Fruit fly (Drosophila melanogaster) whole organism, embryonic: ENCODE measurements around the gene Iyd.
A peak's percentile ranks its signal among the peaks of the same experiment; 100 is the strongest.

ENCODE experiments used
- CG10274 ChIP-seq: fragments of 200-800 bp; sonication (Bioruptor generic); optimal IDR thresholded peaks from 3 replicates; lab custom pipeline; 2017; ENCODE audit warnings: missing biosample characterization, mild to moderate bottlenecking, missing genetic modification characterization
- CG10366 ChIP-seq: fragments of 200-800 bp; sonication (Bioruptor generic); IDR thresholded peaks from 2 replicates; pipeline ENCODE4 v1.3.6; 2022; ENCODE audit warnings: missing biosample characterization, missing genetic modification characterization
- CG12071 ChIP-seq: fragments of 200-800 bp; sonication (Bioruptor generic); optimal IDR thresholded peaks from 3 replicates; lab custom pipeline; 2018; ENCODE audit warnings: missing biosample characterization, mild to moderate bottlenecking, missing genetic modification characterization
- CG12299 ChIP-seq: fragments of 200-800 bp; sonication (Bioruptor generic); optimal IDR thresholded peaks from 2 replicates; lab custom pipeline; 2018; ENCODE audit warnings: missing biosample characterization, mild to moderate bottlenecking, missing genetic modification characterization
- CG14667 ChIP-seq: fragments of 200-800 bp; sonication (Bioruptor generic); IDR thresholded peaks from 2 replicates; pipeline ENCODE4 v1.3.6; 2022; ENCODE audit warnings: missing biosample characterization, missing genetic modification characterization
- CG15601 ChIP-seq: fragments of 200-800 bp; sonication (Bioruptor generic); optimal IDR thresholded peaks from 3 replicates; lab custom pipeline; 2019; ENCODE audit warnings: missing biosample characterization, mild to moderate bottlenecking, missing genetic modification characterization, moderate library complexity
- CG1602 ChIP-seq: fragments of 200-800 bp; sonication (Bioruptor generic); optimal IDR thresholded peaks from 3 replicates; lab custom pipeline; 2016; ENCODE audit warnings: missing biosample characterization, missing genetic modification characterization
- CG17912 ChIP-seq: fragments of 200-800 bp; sonication (Bioruptor generic); optimal IDR thresholded peaks from 2 replicates; lab custom pipeline; 2018; ENCODE audit warnings: missing biosample characterization, mild to moderate bottlenecking, missing genetic modification characterization
- CG2202 ChIP-seq: fragments of 200-800 bp; sonication (Bioruptor generic); optimal IDR thresholded peaks from 2 replicates; lab custom pipeline; 2018; ENCODE audit warnings: missing biosample characterization, mild to moderate bottlenecking, missing genetic modification characterization
- CG34422 ChIP-seq: fragments of 200-800 bp; sonication (Bioruptor generic); IDR thresholded peaks from 3 replicates; pipeline ENCODE4 v1.3.6; 2022; ENCODE audit warnings: missing biosample characterization, missing genetic modification characterization
- CG43689 ChIP-seq: fragments of 200-800 bp; sonication (Bioruptor generic); IDR thresholded peaks from 2 replicates; pipeline ENCODE4 v1.3.6; 2022; ENCODE audit warnings: missing biosample characterization, missing genetic modification characterization
- CG6254 ChIP-seq: fragments of 200-800 bp; sonication (Bioruptor generic); optimal IDR thresholded peaks from 3 replicates; lab custom pipeline; 2017; ENCODE audit warnings: mild to moderate bottlenecking, missing biosample characterization, missing genetic modification reagents, missing genetic modification characterization
- CG8359 ChIP-seq: fragments of 200-800 bp; sonication (Bioruptor generic); optimal IDR thresholded peaks from 2 replicates; lab custom pipeline; 2017; ENCODE audit warnings: missing biosample characterization, mild to moderate bottlenecking, missing genetic modification characterization, borderline replicate concordance
- CG9797 ChIP-seq: fragments of 200-800 bp; sonication (Bioruptor generic); optimal IDR thresholded peaks from 3 replicates; lab custom pipeline; 2018; ENCODE audit warnings: missing biosample characterization, mild to moderate bottlenecking, missing genetic modification characterization
- CG9876 ChIP-seq: fragments of 200-800 bp; sonication (Bioruptor generic); optimal IDR thresholded peaks from 2 replicates; lab custom pipeline; 2016; ENCODE audit warnings: missing biosample characterization, missing genetic modification characterization
- CTCF ChIP-seq: fragments of 200-800 bp; sonication (Bioruptor generic); optimal IDR thresholded peaks from 2 replicates; lab custom pipeline; 2017; ENCODE audit warnings: missing biosample characterization, mild to moderate bottlenecking, missing genetic modification characterization, moderate library complexity
- CrebB ChIP-seq: fragments of 200-800 bp; sonication (Bioruptor generic); optimal IDR thresholded peaks from 3 replicates; lab custom pipeline; 2018; ENCODE audit warnings: missing biosample characterization, mild to moderate bottlenecking, missing genetic modification characterization
- Gsc ChIP-seq: fragments of 200-800 bp; sonication (Bioruptor generic); IDR thresholded peaks from 2 replicates; pipeline ENCODE4 v1.3.6; 2022; ENCODE audit warnings: missing biosample characterization, missing genetic modification characterization
- Hmr ChIP-seq: fragments of 200-800 bp; sonication (Bioruptor generic); optimal IDR thresholded peaks from 3 replicates; lab custom pipeline; 2017; ENCODE audit warnings: mild to moderate bottlenecking, missing biosample characterization, missing genetic modification reagents, missing genetic modification characterization
- Hmx ChIP-seq: fragments of 200-800 bp; sonication (Bioruptor generic); optimal IDR thresholded peaks from 2 replicates; lab custom pipeline; 2016; ENCODE audit warnings: missing biosample characterization, missing genetic modification characterization
- Lhr ChIP-seq: fragments of 200-800 bp; sonication (Bioruptor generic); optimal IDR thresholded peaks from 3 replicates; lab custom pipeline; 2017; ENCODE audit warnings: mild to moderate bottlenecking, missing biosample characterization, missing genetic modification reagents, missing genetic modification characterization
- Lpt ChIP-seq: fragments of >200 bp; optimal IDR thresholded peaks from 2 replicates; lab custom pipeline; 2018; ENCODE audit warnings: missing biosample characterization, missing genetic modification characterization
- Meics ChIP-seq: fragments of 200-800 bp; sonication (Bioruptor generic); optimal IDR thresholded peaks from 2 replicates; lab custom pipeline; 2017; ENCODE audit warnings: missing biosample characterization, mild to moderate bottlenecking, missing genetic modification characterization
- Mrtf ChIP-seq: fragments of 200-800 bp; sonication (Bioruptor generic); IDR thresholded peaks from 3 replicates; pipeline ENCODE4 v1.3.6; 2022; ENCODE audit warnings: missing biosample characterization, missing genetic modification characterization
- Myb ChIP-seq: fragments of 200-800 bp; sonication (Bioruptor generic); optimal IDR thresholded peaks from 2 replicates; lab custom pipeline; 2016; ENCODE audit warnings: missing biosample characterization, missing genetic modification characterization
- NFAT ChIP-seq: fragments of 200-800 bp; sonication (Bioruptor generic); IDR thresholded peaks from 2 replicates; pipeline ENCODE4 v1.3.6; 2022; ENCODE audit warnings: missing biosample characterization, missing genetic modification characterization
- Optix ChIP-seq: fragments of 200-800 bp; sonication (Bioruptor generic); IDR thresholded peaks from 3 replicates; pipeline ENCODE4 v1.3.6; 2022; ENCODE audit warnings: missing biosample characterization, missing genetic modification characterization
- Sry-δ ChIP-seq: fragments of 200-800 bp; sonication (Bioruptor generic); optimal IDR thresholded peaks from 2 replicates; lab custom pipeline; 2016; ENCODE audit warnings: missing biosample characterization, missing genetic modification characterization
- TFAM ChIP-seq: fragments of 200-800 bp; sonication (Bioruptor generic); optimal IDR thresholded peaks from 2 replicates; lab custom pipeline; 2017; ENCODE audit warnings: missing biosample characterization, missing genetic modification characterization, inconsistent platforms
- chif ChIP-seq, 2 experiments: fragments of 200-800 bp; sonication (Bioruptor generic); optimal IDR thresholded peaks; 3 replicates each; lab custom pipeline; 2016; ENCODE audit warnings: missing biosample characterization in 2 of 2, missing genetic modification characterization in 2 of 2
- dysf ChIP-seq: fragments of 200-800 bp; sonication (Bioruptor generic); IDR thresholded peaks from 3 replicates; pipeline ENCODE4 v1.3.6; 2022; ENCODE audit warnings: missing biosample characterization, missing genetic modification characterization
- ems ChIP-seq: fragments of 200-800 bp; sonication (Bioruptor generic); optimal IDR thresholded peaks from 3 replicates; lab custom pipeline; 2016; ENCODE audit warnings: missing biosample characterization, missing genetic modification characterization
- esg ChIP-seq: fragments of 200-800 bp; sonication (Bioruptor generic); conservative IDR thresholded peaks from 2 replicates; pipeline ENCODE4 v1.3.6; 2022; ENCODE audit warnings: missing biosample characterization, missing genetic modification characterization
- fd96Cb ChIP-seq: fragments of 200-800 bp; sonication (Bioruptor generic); optimal IDR thresholded peaks from 2 replicates; lab custom pipeline; 2018; ENCODE audit warnings: missing biosample characterization, mild to moderate bottlenecking, missing genetic modification characterization, moderate library complexity
- fu2 ChIP-seq: fragments of 200-800 bp; sonication (Bioruptor generic); optimal IDR thresholded peaks from 2 replicates; lab custom pipeline; 2016; ENCODE audit warnings: missing biosample characterization, missing genetic modification characterization
- gfzf ChIP-seq: fragments of 200-800 bp; sonication (Bioruptor generic); optimal IDR thresholded peaks from 2 replicates; lab custom pipeline; 2016; ENCODE audit warnings: missing biosample characterization, mild to moderate bottlenecking, missing genetic modification characterization, moderate library complexity
- gsb ChIP-seq: fragments of 200-800 bp; sonication (Bioruptor generic); IDR thresholded peaks from 2 replicates; pipeline ENCODE4 v1.3.6; 2022; ENCODE audit warnings: missing biosample characterization, missing genetic modification characterization
- hb ChIP-seq: fragments of 200-800 bp; sonication (Bioruptor generic); IDR thresholded peaks from 3 replicates; pipeline ENCODE4 v1.3.6; 2022; ENCODE audit warnings: missing biosample characterization, missing genetic modification characterization; ENCODE audit not compliant: partially characterized antibody
- ind ChIP-seq: fragments of 200-800 bp; sonication (Bioruptor generic); optimal IDR thresholded peaks from 3 replicates; lab custom pipeline; 2016; ENCODE audit warnings: missing biosample characterization, missing genetic modification characterization
- jumu ChIP-seq: fragments of 200-800 bp; sonication (Bioruptor generic); optimal IDR thresholded peaks from 3 replicates; lab custom pipeline; 2016; ENCODE audit warnings: missing biosample characterization, missing genetic modification characterization
- lab ChIP-seq: fragments of 200-800 bp; sonication (Bioruptor generic); optimal IDR thresholded peaks from 3 replicates; lab custom pipeline; 2017; ENCODE audit warnings: missing biosample characterization, missing genetic modification characterization, mild to moderate bottlenecking, moderate library complexity, missing genetic modification reagents
- lbe ChIP-seq: fragments of 200-800 bp; sonication (Bioruptor generic); optimal IDR thresholded peaks from 2 replicates; lab custom pipeline; 2016; ENCODE audit warnings: missing biosample characterization, mild to moderate bottlenecking, missing genetic modification characterization
- nerfin-1 ChIP-seq: fragments of 200-800 bp; sonication (Bioruptor generic); optimal IDR thresholded peaks from 3 replicates; lab custom pipeline; 2019; ENCODE audit warnings: missing biosample characterization, mild to moderate bottlenecking, missing genetic modification characterization, moderate library complexity
- pb ChIP-seq: fragments of 200-800 bp; sonication (Bioruptor generic); optimal IDR thresholded peaks from 3 replicates; lab custom pipeline; 2016; ENCODE audit warnings: missing biosample characterization, missing genetic modification characterization
- pfk ChIP-seq: fragments of 200-800 bp; sonication (Bioruptor generic); optimal IDR thresholded peaks from 2 replicates; lab custom pipeline; 2018; ENCODE audit warnings: missing biosample characterization, mild to moderate bottlenecking, missing genetic modification characterization, moderate library complexity
- prd ChIP-seq, 3 experiments: fragments of >200 bp in 2 of 3; fragments of 200-800 bp in 1 of 3; sonication (Bioruptor generic) in 1 of 3; optimal IDR thresholded peaks in 2 of 3; IDR thresholded peaks in 1 of 3; 2 replicates in 2 of 3; 3 replicates in 1 of 3; pipeline versions ENCODE4 v1.3.6 to Lab custom; 2017 to 2022; ENCODE audit warnings: missing biosample characterization in 1 of 3, missing genetic modification characterization in 1 of 3
- schlank ChIP-seq: fragments of 200-800 bp; sonication (Bioruptor generic); optimal IDR thresholded peaks from 2 replicates; lab custom pipeline; 2018; ENCODE audit warnings: missing biosample characterization, mild to moderate bottlenecking, missing genetic modification characterization
- slou ChIP-seq: fragments of 200-800 bp; sonication (Bioruptor generic); optimal IDR thresholded peaks from 3 replicates; lab custom pipeline; 2016; ENCODE audit warnings: missing biosample characterization, missing genetic modification characterization
- sna ChIP-seq: fragments of 200-800 bp; sonication (Bioruptor generic); IDR thresholded peaks from 2 replicates; pipeline ENCODE4 v1.3.6; 2022; ENCODE audit warnings: missing biosample characterization, missing genetic modification characterization; ENCODE audit not compliant: partially characterized antibody
- stc ChIP-seq: fragments of 200-800 bp; sonication (Bioruptor generic); IDR thresholded peaks from 2 replicates; pipeline ENCODE4 v1.3.6; 2022; ENCODE audit warnings: missing biosample characterization, missing genetic modification characterization
- vfl ChIP-seq: fragments of 200-800 bp; sonication (Bioruptor generic); optimal IDR thresholded peaks from 2 replicates; lab custom pipeline; 2016; ENCODE audit warnings: missing biosample characterization, missing genetic modification characterization

Iyd gene

DNA sequence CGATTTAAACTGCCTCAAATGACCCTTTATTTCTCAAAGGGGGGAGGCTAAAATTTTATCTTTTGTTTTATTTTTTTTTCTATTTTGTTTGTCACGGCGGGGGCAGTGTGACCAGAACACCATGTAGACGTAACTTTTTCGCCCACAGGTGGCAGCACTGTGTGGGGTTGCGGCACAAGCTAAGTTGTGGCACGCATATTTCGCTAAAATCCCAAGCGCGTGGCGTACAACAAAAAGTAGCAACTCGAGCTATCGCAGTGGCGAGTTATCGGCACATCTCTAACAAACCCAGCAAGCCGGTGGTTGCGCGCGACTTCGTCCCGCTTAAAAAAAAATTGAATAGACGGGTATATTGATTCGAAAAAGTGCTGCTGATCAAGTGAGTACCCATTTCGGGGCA is 27.0 kb upstream of the Iyd start, which contains the start of the genes Ufd1 and NaPi-III (continued):
- TF ChIP-seq slou (GFP tag; lab: Kevin White, UChicago) (no peak), CrebB (tag; lab: Kevin White, UChicago) (peak; percentile 14), NFAT (GFP tag; lab: Robert Waterston, UW) (peak; percentile 72), jumu (peak; percentile 79), Gsc (GFP tag; lab: Robert Waterston, UW) (no peak), Mrtf (GFP tag; lab: Robert Waterston, UW) (no peak), CG12071 (GFP tag; lab: Kevin White, UChicago) (no peak), CG8359 (GFP tag; lab: Kevin White, UChicago) (no peak), Myb (GFP tag; lab: Kevin White, UChicago) (peak; percentile 81), fu2 (peak; percentile 17), CG1602 (no peak), lbe (GFP tag; lab: Kevin White, UChicago) (no peak), sna (GFP tag; lab: Robert Waterston, UW) (peak; percentile 73; the same call in 1 of the 2 replicates), CG15601 (peak; percentile 71), gsb (GFP tag; lab: Robert Waterston, UW) (no peak), CG2202 (tag; lab: Kevin White, UChicago) (peak; percentile 4), gfzf (GFP tag; lab: Kevin White, UChicago) (peak; percentile 98), nerfin-1 (tag; lab: Kevin White, UChicago) (peak; percentile 41), CG9797 (peak; percentile 94), pfk (GFP tag; lab: Kevin White, UChicago) (no peak), CG34422 (GFP tag; lab: Robert Waterston, UW) (peak; percentile 69), chif (GFP tag; optimal IDR thresholded peaks at IDR 0.05; lab: Kevin White, UChicago) (peak in 1 of 2 experiments; percentile 35), CG17912 (GFP tag; lab: Kevin White, UChicago) (no peak), Meics (GFP tag; lab: Kevin White, UChicago) (no peak), lab (peak; percentile 30), ems (peak; percentile 23), prd (optimal IDR thresholded peaks at IDR 0.05; lab: Kevin White, UChicago) (no peak), prd (GFP tag; IDR thresholded peaks at IDR 0.05; lab: Robert Waterston, UW) (peak; percentile 35; the same call in 1 of the 3 replicates), vfl (peak; percentile 38), stc (GFP tag; lab: Robert Waterston, UW) (no peak), CG14667 (GFP tag; lab: Robert Waterston, UW) (no peak), hb (peak; percentile 77; the same call in 2 of the 3 replicates), Lpt (no peak), CTCF (GFP tag; lab: Kevin White, UChicago) (peak; percentile 92), schlank (tag; lab: Kevin White, UChicago) (no peak), Optix (GFP tag; lab: Robert Waterston, UW) (no peak), Sry-δ (GFP tag; lab: Kevin White, UChicago) (peak; percentile 97), CG12299 (tag; lab: Kevin White, UChicago) (no peak), CG43689 (GFP tag; lab: Robert Waterston, UW) (no peak), Lhr (GFP tag; lab: Kevin White, UChicago) (peak; percentile 98), pb (GFP tag; lab: Kevin White, UChicago) (peak; percentile 10), CG6254 (no peak), TFAM (GFP tag; lab: Kevin White, UChicago) (no peak), Hmr (GFP tag; lab: Kevin White, UChicago) (peak; percentile 90), dysf (GFP tag; lab: Robert Waterston, UW) (peak; percentile 38; the same call in 1 of the 3 replicates), CG10274 (GFP tag; lab: Kevin White, UChicago) (no peak), CG10366 (GFP tag; lab: Robert Waterston, UW) (no peak), ind (GFP tag; lab: Kevin White, UChicago) (no peak), Hmx (no peak), CG9876 (GFP tag; lab: Kevin White, UChicago) (peak; percentile 47), fd96Cb (no peak), esg (GFP tag; lab: Robert Waterston, UW) (no peak)
